Fruit fly (Drosophila melanogaster): ENCODE data around the gene tll.

dm6 chr3R:30865883-30866282 lies 13.8 kb downstream of the tll start:
- TF ChIP-seq wor (GFP tag; IDR thresholded peaks at IDR 0.05) (no peak), abd-A (tag; optimal IDR thresholded peaks at IDR 0.05) (no peak), CG8924 (tag; optimal IDR thresholded peaks at IDR 0.05) (no peak), h (optimal IDR thresholded peaks at IDR 0.05) (no peak)
